Worm (Caenorhabditis elegans) whole organism, L4/young adult: ENCODE data around the gene cnc-11.

Experiments
- dao-5 ChIP-seq: sonication (generic microtip); optimal IDR thresholded peaks from 2 replicates; lab custom pipeline; 2016; ENCODE audit warnings: missing genotype, missing genetic modification characterization, moderate library complexity, missing compliant biosample characterization
- him-1 ChIP-seq: sonication (generic microtip); optimal IDR thresholded peaks from 2 replicates; lab custom pipeline; 2016; ENCODE audit warnings: missing genotype, missing genetic modification reagents, missing genetic modification characterization, missing compliant biosample characterization

DNA sequence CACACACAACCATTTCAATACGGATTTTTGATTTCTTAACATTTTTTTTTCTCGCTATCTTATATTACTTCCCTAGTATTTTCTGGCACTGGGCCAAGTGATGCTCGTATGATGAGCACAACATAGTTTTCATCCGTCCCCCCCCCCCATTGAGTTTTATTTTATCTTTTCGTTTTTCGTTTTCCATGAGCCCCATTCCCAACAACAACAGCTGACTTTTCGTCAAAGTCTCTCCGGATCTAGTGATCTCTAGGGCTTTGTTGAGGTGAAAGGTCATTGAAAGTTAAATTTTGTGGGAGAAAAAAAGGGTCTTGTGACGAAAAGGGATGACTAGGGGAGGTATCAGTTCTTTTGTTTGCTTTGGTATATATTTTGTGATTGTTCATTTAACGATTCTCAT, 38.7 kb downstream of the cnc-11 start:
- no peak for TF ChIP-seq him-1 (tag; lab: Kevin White, UChicago)
- TF ChIP-seq dao-5 (tag; lab: Kevin White, UChicago): no peak
